Fruit fly (Drosophila melanogaster) Kc167 (cell line): ENCODE results near the gene Myo10A.

Experiments used
- Myc ChIP-seq: fragments of >200 bp; optimal IDR thresholded peaks from 2 replicates; lab custom pipeline; 2017; ENCODE audit warnings: missing external identifiers
- Sin3A ChIP-seq: fragments of >200 bp; optimal IDR thresholded peaks from 2 replicates; lab custom pipeline; 2018; ENCODE audit warnings: missing external identifiers
- h ChIP-seq: fragments of >200 bp; optimal IDR thresholded peaks from 3 replicates; lab custom pipeline; 2018; ENCODE audit warnings: missing external identifiers
- psq ChIP-seq: fragments of >200 bp; optimal IDR thresholded peaks from 2 replicates; lab custom pipeline; 2017; ENCODE audit warnings: missing external identifiers
- ttk ChIP-seq: sonication (Bioruptor generic); optimal IDR thresholded peaks from 2 replicates; lab custom pipeline; 2017; ENCODE audit warnings: missing external identifiers

- no peak for TF ChIP-seq ttk (lab: Kevin White, UChicago)
- TF ChIP-seq h (lab: Kevin White, UChicago): no peak
- no peak for TF ChIP-seq Sin3A (lab: Kevin White, UChicago)
- no peak for TF ChIP-seq Myc (lab: Kevin White, UChicago)
- TF ChIP-seq psq: no peak
Measured at dm6 chrX:10936599-10936998, 6.0 kb downstream of the Myo10A start.
